Fruit fly (Drosophila melanogaster): ENCODE results near the gene CG16700.
A peak's percentile ranks its signal among the peaks of the same experiment; 100 is the strongest.

CG16700 gene

DNA sequence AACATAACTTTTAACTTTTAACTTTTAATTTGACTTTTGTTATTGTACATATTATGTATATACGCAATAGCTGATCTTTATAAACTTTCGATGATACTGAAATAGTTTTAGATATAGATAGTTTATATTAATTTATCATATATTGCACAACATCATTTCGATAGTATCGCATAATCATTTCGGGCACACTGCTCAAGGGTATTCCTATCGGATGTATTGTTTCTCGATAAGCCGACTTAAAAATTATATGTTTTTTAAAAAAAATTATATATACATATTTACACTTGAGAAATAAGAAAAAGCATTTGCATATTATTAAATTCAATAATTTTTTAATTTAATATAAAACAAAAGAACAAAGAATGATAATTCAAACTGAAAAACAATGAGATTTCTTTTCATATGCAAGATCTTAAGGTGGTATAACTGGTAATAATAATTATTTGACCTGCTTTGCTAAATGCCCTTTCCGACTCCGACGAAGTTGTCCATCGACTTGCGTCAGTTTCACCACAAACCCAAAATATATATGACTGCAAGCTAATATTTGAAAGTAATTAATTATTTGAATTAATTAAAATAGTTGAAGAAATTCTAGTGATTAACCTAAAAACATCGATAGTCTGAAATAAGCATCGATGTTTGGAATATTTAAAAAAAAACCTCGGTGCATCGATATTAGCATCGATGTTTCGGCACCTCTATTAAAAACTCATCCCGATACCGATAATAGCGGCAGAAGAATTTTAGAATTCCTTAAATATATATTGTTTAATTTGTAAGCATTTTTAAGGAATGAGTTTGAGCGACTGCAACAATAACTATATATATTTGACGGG is 13.3 kb upstream of the CG16700 start, which contains the start of gene CG4949 (continued):
- TF ChIP-seq zfh1 (GFP tag; IDR thresholded peaks at IDR 0.05) = no peak
- TF ChIP-seq CG1529 (GFP tag; optimal IDR thresholded peaks at IDR 0.05) = no peak
- TF ChIP-seq caup (GFP tag; optimal IDR thresholded peaks at IDR 0.05; ENCODE audit: severe bottlenecking) = no peak
- TF ChIP-seq Blimp-1 (GFP tag; optimal IDR thresholded peaks at IDR 0.05) = no peak
- no peak for TF ChIP-seq fu2 (GFP tag; optimal IDR thresholded peaks at IDR 0.05)
- no peak for TF ChIP-seq twi (tag; optimal IDR thresholded peaks at IDR 0.05)
- TF ChIP-seq dimm (GFP tag; IDR thresholded peaks at IDR 0.05) = no peak
- no peak for TF ChIP-seq gro (GFP tag; optimal IDR thresholded peaks at IDR 0.05)
- no peak for TF ChIP-seq Usf (GFP tag; optimal IDR thresholded peaks at IDR 0.05)
- TF ChIP-seq CG12104 (GFP tag; optimal IDR thresholded peaks at IDR 0.05) = peak; percentile 5
- no peak for TF ChIP-seq CG9609 (GFP tag; optimal IDR thresholded peaks at IDR 0.05)
- no peak for TF ChIP-seq gfzf (GFP tag; optimal IDR thresholded peaks at IDR 0.05)
- TF ChIP-seq grau (tag; optimal IDR thresholded peaks at IDR 0.05) = peak; percentile 21
- no peak for TF ChIP-seq otp (GFP tag; IDR thresholded peaks at IDR 0.05)
- peak; percentile 90 for TF ChIP-seq nerfin-2 (GFP tag; IDR thresholded peaks at IDR 0.05; ENCODE audit: partially characterized antibody)
- TF ChIP-seq D19A (tag; optimal IDR thresholded peaks at IDR 0.05) = peak; percentile 13
- no peak for TF ChIP-seq maf-S (GFP tag; optimal IDR thresholded peaks at IDR 0.05)
- TF ChIP-seq CG13894 (tag; optimal IDR thresholded peaks at IDR 0.05) = no peak
- TF ChIP-seq ATbp (GFP tag; optimal IDR thresholded peaks at IDR 0.05) = no peak
- no peak for TF ChIP-seq dm (GFP tag; optimal IDR thresholded peaks at IDR 0.05)
- TF ChIP-seq CG18011 (GFP tag; optimal IDR thresholded peaks at IDR 0.05) = no peak
- TF ChIP-seq jing (GFP tag; optimal IDR thresholded peaks at IDR 0.05) = no peak
- TF ChIP-seq CG10654 (GFP tag; optimal IDR thresholded peaks at IDR 0.05) = no peak
- no peak for TF ChIP-seq Poxn (GFP tag; IDR thresholded peaks at IDR 0.05)
- TF ChIP-seq HmgD (GFP tag; optimal IDR thresholded peaks at IDR 0.05) = no peak
- TF ChIP-seq CG10979 (tag; optimal IDR thresholded peaks at IDR 0.05) = peak; percentile 12
- TF ChIP-seq tup (GFP tag; optimal IDR thresholded peaks at IDR 0.05) = no peak
- TF ChIP-seq CG5953 (GFP tag; IDR thresholded peaks at IDR 0.05) = no peak
- TF ChIP-seq CG2678 (tag; optimal IDR thresholded peaks at IDR 0.05) = no peak
- TF ChIP-seq Meics (GFP tag; optimal IDR thresholded peaks at IDR 0.05) = peak; percentile 2
- peak; percentile 7 for TF ChIP-seq Ssrp (tag; optimal IDR thresholded peaks at IDR 0.05)
- no peak for TF ChIP-seq Camta (GFP tag; optimal IDR thresholded peaks at IDR 0.05)
- TF ChIP-seq Dek (tag; optimal IDR thresholded peaks at IDR 0.05) = no peak
- no peak for TF ChIP-seq ac (GFP tag; optimal IDR thresholded peaks at IDR 0.05)
- peak; percentile 76 for TF ChIP-seq CG3995 (GFP tag; optimal IDR thresholded peaks at IDR 0.05)
- no peak for TF ChIP-seq CG15073 (GFP tag; optimal IDR thresholded peaks at IDR 0.05)
- no peak for TF ChIP-seq crp (GFP tag; optimal IDR thresholded peaks at IDR 0.05)
- TF ChIP-seq CG14441 (GFP tag; IDR thresholded peaks at IDR 0.05) = no peak
- no peak for TF ChIP-seq CG8765 (GFP tag; IDR thresholded peaks at IDR 0.05)
- TF ChIP-seq Trl (optimal IDR thresholded peaks at IDR 0.05) = no peak
- no peak for TF ChIP-seq Trl (GFP tag; optimal IDR thresholded peaks at IDR 0.05)
- no peak for TF ChIP-seq CG32767 (GFP tag; IDR thresholded peaks at IDR 0.05)
- TF ChIP-seq bowl (GFP tag; IDR thresholded peaks at IDR 0.05) = no peak
- TF ChIP-seq onecut (GFP tag; IDR thresholded peaks at IDR 0.05) = no peak
- TF ChIP-seq sd (tag; optimal IDR thresholded peaks at IDR 0.05) = no peak
- no peak for TF ChIP-seq wdn (GFP tag; IDR thresholded peaks at IDR 0.05)
- no peak for TF ChIP-seq psq (GFP tag; optimal IDR thresholded peaks at IDR 0.05)
- TF ChIP-seq Atf6 (GFP tag; IDR thresholded peaks at IDR 0.05) = no peak
- no peak for TF ChIP-seq CG6683 (GFP tag; optimal IDR thresholded peaks at IDR 0.05)
- TF ChIP-seq CG31441 (GFP tag; IDR thresholded peaks at IDR 0.05) = no peak; the same call in 1 of the 2 replicates
